Worm (Caenorhabditis elegans): Measurements from ENCODE around the gene Y39A3B.7.

DNA sequence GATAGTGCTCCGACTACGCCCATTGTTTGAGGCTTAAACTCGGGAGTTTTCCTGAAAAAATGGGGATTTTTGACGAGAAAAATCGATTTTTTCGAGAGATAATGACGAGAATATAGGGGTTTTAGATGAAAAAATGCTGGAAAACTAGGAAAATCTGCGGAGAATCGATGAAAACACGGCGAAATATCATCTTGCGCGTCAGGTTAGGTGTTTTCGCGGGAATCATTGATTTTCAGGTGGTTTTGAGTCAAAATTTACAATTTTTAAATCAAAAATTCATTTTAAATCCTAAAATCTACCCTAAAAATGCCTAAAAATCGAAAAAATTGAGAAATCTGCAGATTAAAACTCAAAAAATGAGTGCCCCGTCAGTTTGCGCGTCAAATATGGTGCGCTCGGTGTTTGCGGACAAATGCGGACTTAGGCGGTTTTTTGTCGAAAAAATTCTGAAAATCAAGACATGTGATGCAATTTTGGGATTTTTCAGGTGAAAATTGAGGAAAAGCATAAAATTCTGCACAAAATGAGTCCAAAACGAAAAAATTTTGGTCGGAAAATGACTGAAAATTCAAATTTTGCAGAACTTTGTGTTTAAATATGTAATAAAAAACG lies 22.8 kb downstream of the Y39A3B.7 start, which contains the start of gene mboa-6:
- no peak for TF ChIP-seq cog-1 (tag; optimal IDR thresholded peaks at IDR 0.05)
- TF ChIP-seq ztf-23 (GFP tag; IDR thresholded peaks at IDR 0.05) = no peak
- TF ChIP-seq flt-1 (GFP tag; IDR thresholded peaks at IDR 0.05) = no peak
- no peak for TF ChIP-seq ref-1 (GFP tag; conservative IDR thresholded peaks at IDR 0.05)
- no peak for TF ChIP-seq ztf-29 (GFP tag; IDR thresholded peaks at IDR 0.05)
- TF ChIP-seq tab-1 (GFP tag; IDR thresholded peaks at IDR 0.05) = no peak
